Worm (Caenorhabditis elegans) whole organism, midembryonic: ENCODE results near the gene T11F9.7.

ENCODE experiments used
- T22C8.4 ChIP-seq: fragments of 200-800 bp; sonication (Bioruptor generic); IDR thresholded peaks from 2 replicates; pipeline ENCODE4 v1.3.6; 2022; ENCODE audit warnings: missing genetic modification characterization, missing compliant biosample characterization
- flt-1 ChIP-seq: fragments of 200-800 bp; sonication (Bioruptor generic); IDR thresholded peaks from 2 replicates; pipeline ENCODE4 v1.3.6; 2022; ENCODE audit warnings: missing genetic modification characterization, missing compliant biosample characterization
- ztf-23 ChIP-seq: fragments of 200-800 bp; sonication (Bioruptor generic); IDR thresholded peaks from 2 replicates; pipeline ENCODE4 v1.3.6; 2022; ENCODE audit warnings: missing genetic modification reagents, missing genetic modification characterization, missing compliant biosample characterization
- ztf-29 ChIP-seq: fragments of 200-800 bp; sonication (Bioruptor generic); IDR thresholded peaks from 2 replicates; pipeline ENCODE4 v1.3.6; 2022; ENCODE audit warnings: missing genetic modification reagents, missing genetic modification characterization, missing compliant biosample characterization

- TF ChIP-seq ztf-29 (GFP tag; lab: Robert Waterston, UW) = no peak
- TF ChIP-seq T22C8.4 (GFP tag; lab: Robert Waterston, UW) = no peak
- no peak for TF ChIP-seq flt-1 (GFP tag; lab: Robert Waterston, UW)
- TF ChIP-seq ztf-23 (GFP tag; lab: Robert Waterston, UW) = no peak
Measured at ce11 chrV:11490382-11490781, 14.6 kb downstream of the T11F9.7 start, which contains the start of gene dhs-19.
